Worm (Caenorhabditis elegans): ENCODE measurements around the gene T08A9.13.

DNA sequence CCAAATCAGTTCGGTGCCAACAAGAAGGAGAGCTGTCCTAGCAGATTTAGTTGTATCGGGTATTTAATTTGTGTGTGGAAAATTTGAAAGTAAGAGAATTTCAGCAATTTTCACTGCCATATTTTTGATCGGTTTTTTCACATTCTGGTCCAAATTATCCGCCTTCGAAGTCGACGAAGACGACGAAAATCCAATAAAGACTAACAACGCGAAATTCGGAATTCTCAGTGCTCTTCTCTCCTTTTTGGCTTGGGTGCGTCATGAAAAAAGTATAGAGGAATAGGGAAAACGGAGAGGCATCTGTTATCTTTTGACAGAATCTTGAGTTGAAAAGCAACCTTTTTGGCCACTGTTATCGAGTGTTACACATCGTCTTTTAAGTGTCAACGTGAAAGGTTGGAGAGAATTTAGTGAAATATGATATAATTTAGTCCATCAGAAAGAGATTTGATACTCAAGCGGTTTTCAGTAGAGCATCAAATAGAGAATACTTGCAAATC lies 5.9 kb upstream of the T08A9.13 start:
- no peak for TF ChIP-seq ama-1 (optimal IDR thresholded peaks at IDR 0.05)
- no peak for TF ChIP-seq hmbx-1 (tag; optimal IDR thresholded peaks at IDR 0.05)
- no peak for TF ChIP-seq B0310.2 (tag; optimal IDR thresholded peaks at IDR 0.05)
- TF ChIP-seq flt-1 (GFP tag; IDR thresholded peaks at IDR 0.05): no peak
- TF ChIP-seq ceh-36 (tag; optimal IDR thresholded peaks at IDR 0.05): no peak
